Fruit fly (Drosophila melanogaster): ENCODE results near the gene Diedel2.

Gene Diedel2

DNA sequence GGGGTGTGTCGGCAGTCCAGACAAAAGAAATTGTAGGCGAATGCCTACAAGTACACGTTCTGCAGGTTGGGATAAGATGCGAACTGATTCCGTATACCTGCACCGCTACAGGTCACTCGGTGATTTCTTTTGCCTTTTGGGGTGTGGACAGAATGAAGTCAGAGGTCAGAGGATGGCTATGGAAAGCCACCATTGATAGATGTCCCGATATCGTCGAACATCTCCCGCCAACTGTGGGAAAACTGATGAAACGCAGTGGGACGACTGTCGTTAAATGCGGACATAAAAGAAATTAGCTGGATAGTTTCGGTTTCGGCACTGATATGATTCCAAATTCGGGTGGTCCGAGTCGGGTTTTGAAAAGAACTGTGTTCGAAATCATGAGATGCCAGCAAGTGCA lies 21.5 kb upstream of the Diedel2 start:
- TF ChIP-seq lz (GFP tag; optimal IDR thresholded peaks at IDR 0.05), result no peak
- TF ChIP-seq vri (GFP tag; optimal IDR thresholded peaks at IDR 0.05), result no peak
- TF ChIP-seq svp (GFP tag), result no peak
- no peak for TF ChIP-seq CG6163 (GFP tag; IDR thresholded peaks at IDR 0.05)
- TF ChIP-seq CG6276 (GFP tag; optimal IDR thresholded peaks at IDR 0.05), result no peak
- no peak for TF ChIP-seq fkh (GFP tag; optimal IDR thresholded peaks at IDR 0.05)
- TF ChIP-seq pdm3 (GFP tag; optimal IDR thresholded peaks at IDR 0.05), result no peak
- no peak for TF ChIP-seq Gug (GFP tag; IDR thresholded peaks at IDR 0.05)

DNA sequence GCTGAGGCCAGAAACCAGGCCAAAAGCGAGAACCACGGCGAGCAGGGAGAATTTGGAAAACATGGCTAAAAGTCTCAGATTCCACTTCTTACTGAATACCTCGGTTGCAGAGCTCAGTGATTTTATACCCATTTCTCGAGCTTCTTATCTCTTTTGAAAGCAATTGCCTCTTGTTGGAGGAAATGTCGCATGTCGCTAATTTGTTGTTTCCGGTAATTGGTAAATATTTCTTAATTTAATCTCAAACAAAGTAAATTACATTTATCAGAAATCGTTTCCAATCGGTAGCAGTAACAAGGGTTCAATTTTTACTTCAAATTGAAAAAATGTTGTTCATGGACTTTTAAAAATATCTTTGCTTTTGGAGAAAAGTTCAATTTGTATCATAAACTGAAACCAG lies 20.3 kb upstream of the Diedel2 start, which contains the start of gene CG7567:
Gene CG7567, minus strand, starts transcription at position 101 of the 400 bp plus-strand sequence.
- TF ChIP-seq net (GFP tag; optimal IDR thresholded peaks at IDR 0.05) (no peak), fd59A (GFP tag; optimal IDR thresholded peaks at IDR 0.05) (no peak), Smox (GFP tag; optimal IDR thresholded peaks at IDR 0.05) (no peak), svp (GFP tag) (peak; percentile 62)

- TF ChIP-seq Hr39 (GFP tag; optimal IDR thresholded peaks at IDR 0.05) (no peak), svp (GFP tag) (peak; percentile 31), CG10669 (GFP tag; optimal IDR thresholded peaks at IDR 0.05) (no peak)
Observed at dm6 chr3R:29589662-29590061, 18.6 kb upstream of the Diedel2 start, which contains the start of gene CG11470. CG11470 (minus strand) TSS chr3R:29589762.

- TF ChIP-seq Gug (GFP tag; IDR thresholded peaks at IDR 0.05) (no peak), Hr39 (GFP tag; optimal IDR thresholded peaks at IDR 0.05) (no peak), Eip75B (GFP tag; optimal IDR thresholded peaks at IDR 0.05) (no peak), dsx (GFP tag; optimal IDR thresholded peaks at IDR 0.05; ENCODE audit: poor library complexity, severe bottlenecking) (no peak), acj6 (GFP tag; optimal IDR thresholded peaks at IDR 0.05) (no peak), CG8632 (GFP tag; optimal IDR thresholded peaks at IDR 0.05) (no peak), CG8119 (GFP tag; IDR thresholded peaks at IDR 0.05) (no peak), CG3032 (tag; optimal IDR thresholded peaks at IDR 0.05) (no peak), Sox15 (GFP tag; optimal IDR thresholded peaks at IDR 0.05) (no peak), CG15336 (GFP tag; IDR thresholded peaks at IDR 0.05) (no peak), eg (GFP tag; IDR thresholded peaks at IDR 0.05) (no peak), cyc (GFP tag; optimal IDR thresholded peaks at IDR 0.05) (no peak), topi (GFP tag; optimal IDR thresholded peaks at IDR 0.05) (no peak), lz (GFP tag; optimal IDR thresholded peaks at IDR 0.05) (no peak), CG6163 (GFP tag; IDR thresholded peaks at IDR 0.05) (no peak), salr (GFP tag; optimal IDR thresholded peaks at IDR 0.05) (no peak), spab (GFP tag; optimal IDR thresholded peaks at IDR 0.05) (no peak), Hr4 (GFP tag; optimal IDR thresholded peaks at IDR 0.05) (no peak), fd85E (GFP tag; optimal IDR thresholded peaks at IDR 0.05) (no peak)
Observed at dm6 chr3R:29590806-29591205, 17.5 kb upstream of the Diedel2 start, which contains the start of gene CG31041. CG31041 (minus strand) TSS chr3R:29590906.

dm6 chr3R:29591481-29592138 lies 16.7 kb upstream of the Diedel2 start, which contains the start of gene alph:
alph (plus strand) TSS chr3R:29591831.
- TF ChIP-seq CG10631 (GFP tag; optimal IDR thresholded peaks at IDR 0.05) (peak; percentile 45), Hr4 (GFP tag; optimal IDR thresholded peaks at IDR 0.05) (peak; percentile 54), Eip75B (GFP tag; optimal IDR thresholded peaks at IDR 0.05) (peak; percentile 26), cyc (GFP tag; optimal IDR thresholded peaks at IDR 0.05) (peak; percentile 13), Lpt (GFP tag; optimal IDR thresholded peaks at IDR 0.05) (peak; percentile 1), pdm3 (GFP tag; optimal IDR thresholded peaks at IDR 0.05) (peak; percentile 66), CG32006 (GFP tag; optimal IDR thresholded peaks at IDR 0.05) (peak; percentile 25), dac (GFP tag; optimal IDR thresholded peaks at IDR 0.05) (peak; percentile 11), Smox (GFP tag; optimal IDR thresholded peaks at IDR 0.05) (peak; percentile 45), CG6808 (GFP tag; optimal IDR thresholded peaks at IDR 0.05) (no peak), Eip78C (GFP tag) (peak; percentile 89), CG34406 (GFP tag; optimal IDR thresholded peaks at IDR 0.05) (peak; percentile 25), Ets96B (tag; optimal IDR thresholded peaks at IDR 0.05) (peak; percentile 50), Sox102F (GFP tag; optimal IDR thresholded peaks at IDR 0.05) (peak; percentile 40), acj6 (GFP tag; optimal IDR thresholded peaks at IDR 0.05) (peak; percentile 54), topi (GFP tag; optimal IDR thresholded peaks at IDR 0.05) (peak; percentile 50), CG1621 (tag; optimal IDR thresholded peaks at IDR 0.05) (no peak), CG11902 (GFP tag; optimal IDR thresholded peaks at IDR 0.05) (no peak), net (GFP tag; optimal IDR thresholded peaks at IDR 0.05) (peak; percentile 39), OdsH (GFP tag; optimal IDR thresholded peaks at IDR 0.05) (peak; percentile 63), CG6163 (GFP tag; IDR thresholded peaks at IDR 0.05) (0 out of 3 replicates have a peak, but pooled peaks have one; percentile 30), achi (GFP tag; optimal IDR thresholded peaks at IDR 0.05) (peak; percentile 42), ss (GFP tag; optimal IDR thresholded peaks at IDR 0.05) (peak in 1 of 2 experiments; percentile 13), fd59A (GFP tag; optimal IDR thresholded peaks at IDR 0.05) (no peak), Hr39 (GFP tag; optimal IDR thresholded peaks at IDR 0.05) (peak; percentile 45)
